Fruit fly (Drosophila melanogaster): ENCODE data around the gene Cftr.

The Cftr gene

DNA sequence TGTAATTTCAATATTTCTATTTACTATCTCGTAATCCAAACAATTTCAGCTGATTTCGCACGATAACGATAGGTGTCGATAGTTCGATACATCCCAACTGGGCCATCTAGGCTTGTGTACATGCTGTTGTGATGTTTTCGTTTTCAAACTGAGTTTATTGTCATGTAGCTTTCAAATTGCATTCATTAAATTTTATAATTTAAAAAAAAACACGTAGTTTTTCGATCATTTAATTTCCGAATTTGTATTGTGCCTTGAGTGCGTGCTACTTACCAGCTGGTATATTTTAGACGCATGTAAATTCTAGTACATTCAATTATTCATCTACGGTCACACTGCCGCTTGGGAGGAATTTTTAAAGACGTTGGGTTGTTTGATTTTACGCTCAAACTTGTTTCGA, 13.4 kb downstream of the Cftr start, which contains the start of the genes CG13623 and ana1 (continued):
- TF ChIP-seq CHES-1-like (GFP tag; optimal IDR thresholded peaks at IDR 0.05) (no peak), H15 (GFP tag; IDR thresholded peaks at IDR 0.05) (no peak), CG3065 (GFP tag; optimal IDR thresholded peaks at IDR 0.05) (no peak), Nf-YB (GFP tag; optimal IDR thresholded peaks at IDR 0.05) (no peak), croc (GFP tag; conservative IDR thresholded peaks at IDR 0.05) (no peak), chn (GFP tag; optimal IDR thresholded peaks at IDR 0.05) (no peak), CG31365 (tag; optimal IDR thresholded peaks at IDR 0.05) (no peak), jing (GFP tag; optimal IDR thresholded peaks at IDR 0.05) (no peak), Lpt (GFP tag; optimal IDR thresholded peaks at IDR 0.05) (no peak), CG6791 (GFP tag; IDR thresholded peaks at IDR 0.05; ENCODE audit: partially characterized antibody) (no peak), lilli (GFP tag; optimal IDR thresholded peaks at IDR 0.05) (no peak), pfk (GFP tag; optimal IDR thresholded peaks at IDR 0.05) (no peak), CG7271 (tag; optimal IDR thresholded peaks at IDR 0.05) (no peak), tin (GFP tag; optimal IDR thresholded peaks at IDR 0.05) (no peak), Hr3 (GFP tag; optimal IDR thresholded peaks at IDR 0.05) (peak; percentile 4), CG15514 (GFP tag; optimal IDR thresholded peaks at IDR 0.05) (peak; percentile 45), Dbx (GFP tag; IDR thresholded peaks at IDR 0.05) (no peak), Vsx1 (GFP tag; optimal IDR thresholded peaks at IDR 0.05) (no peak), CG7556 (GFP tag; optimal IDR thresholded peaks at IDR 0.05) (no peak), hth (optimal IDR thresholded peaks at IDR 0.05) (no peak), shn (GFP tag; optimal IDR thresholded peaks at IDR 0.05) (no peak), Dp (GFP tag; optimal IDR thresholded peaks at IDR 0.05) (peak; percentile 78), pb (GFP tag; optimal IDR thresholded peaks at IDR 0.05) (no peak), Sin3A (optimal IDR thresholded peaks at IDR 0.05) (peak; percentile 70), dan (GFP tag; IDR thresholded peaks at IDR 0.05) (no peak), CG9797 (GFP tag; optimal IDR thresholded peaks at IDR 0.05) (peak; percentile 88), chm (GFP tag; IDR thresholded peaks at IDR 0.05) (no peak), ftz-f1 (GFP tag; optimal IDR thresholded peaks at IDR 0.05) (no peak), org-1 (GFP tag; optimal IDR thresholded peaks at IDR 0.05) (no peak), bowl (GFP tag; IDR thresholded peaks at IDR 0.05) (no peak), hbn (GFP tag; IDR thresholded peaks at IDR 0.05; ENCODE audit: partially characterized antibody) (peak; percentile 44; the same call in 1 of the 2 replicates), gfzf (GFP tag; optimal IDR thresholded peaks at IDR 0.05) (peak; percentile 87), CG4820 (GFP tag; optimal IDR thresholded peaks at IDR 0.05) (no peak), CG9727 (GFP tag; optimal IDR thresholded peaks at IDR 0.05) (no peak), ERR (GFP tag; optimal IDR thresholded peaks at IDR 0.05) (no peak), slp2 (GFP tag; optimal IDR thresholded peaks at IDR 0.05) (no peak), CG9437 (GFP tag; optimal IDR thresholded peaks at IDR 0.05) (no peak), Hmr (GFP tag; optimal IDR thresholded peaks at IDR 0.05) (no peak), jumu (GFP tag; optimal IDR thresholded peaks at IDR 0.05) (no peak), Sry-β (GFP tag; optimal IDR thresholded peaks at IDR 0.05) (no peak), CG12744 (GFP tag; optimal IDR thresholded peaks at IDR 0.05) (no peak), insv (GFP tag; optimal IDR thresholded peaks at IDR 0.05) (no peak), MBD-R2 (GFP tag; IDR thresholded peaks at IDR 0.05) (peak; percentile 76), ssp (GFP tag; IDR thresholded peaks at IDR 0.05) (no peak), fd102C (GFP tag; optimal IDR thresholded peaks at IDR 0.05) (no peak), tna (GFP tag; IDR thresholded peaks at IDR 0.05; ENCODE audit: partially characterized antibody) (peak; percentile 21; the same call in 1 of the 2 replicates), CG11456 (GFP tag; IDR thresholded peaks at IDR 0.05) (no peak), CG17568 (GFP tag; optimal IDR thresholded peaks at IDR 0.05) (no peak), CG8478 (optimal IDR thresholded peaks at IDR 0.05) (no peak), CG7987 (GFP tag; optimal IDR thresholded peaks at IDR 0.05) (no peak), rib (GFP tag; IDR thresholded peaks at IDR 0.05) (no peak), fru (optimal IDR thresholded peaks at IDR 0.05) (no peak), Neu2 (GFP tag; optimal IDR thresholded peaks at IDR 0.05; ENCODE audit: borderline replicate concordance) (no peak)
